Worm (Caenorhabditis elegans) whole organism, L1 larva: ENCODE measurements around the gene srj-40.

Experiments
- C16A3.4 ChIP-seq: fragments of 150-350 bp; optimal IDR thresholded peaks from 2 replicates; lab custom pipeline; 2014; ENCODE audit warnings: missing biosample characterization, missing genetic modification characterization
- F16B12.6 ChIP-seq: fragments of 150-350 bp; optimal IDR thresholded peaks from 2 replicates; lab custom pipeline; 2014; ENCODE audit warnings: missing biosample characterization, missing genetic modification characterization
- aly-2 ChIP-seq: fragments of 150-350 bp; optimal IDR thresholded peaks from 2 replicates; lab custom pipeline; 2014; ENCODE audit warnings: missing biosample characterization, missing genetic modification characterization
- ceh-88 ChIP-seq: fragments of 200-800 bp; sonication (Bioruptor generic); IDR thresholded peaks from 2 replicates; pipeline ENCODE4 v1.3.6; 2022; ENCODE audit warnings: missing genetic modification characterization, missing compliant biosample characterization
- dpl-1 ChIP-seq, 3 experiments: fragments of 150-350 bp in 2 of 3; sonication (generic microtip) in 1 of 3; optimal IDR thresholded peaks; 2 replicates each; lab custom pipeline; 2014 to 2017; ENCODE audit warnings: missing biosample characterization in 3 of 3, missing genetic modification characterization in 3 of 3, missing genetic modification reagents in 3 of 3
- dsc-1 ChIP-seq: sonication (generic microtip); optimal IDR thresholded peaks from 2 replicates; lab custom pipeline; 2016; ENCODE audit warnings: mild to moderate bottlenecking, missing genetic modification characterization, missing compliant biosample characterization
- efl-1 ChIP-seq, 4 experiments: fragments of 150-350 bp; optimal IDR thresholded peaks in 3 of 4; peaks in 1 of 4; 1 replicate in 1 of 4; 2 replicates in 3 of 4; lab custom pipeline; 2014; ENCODE audit warnings: missing biosample characterization in 2 of 4, missing genetic modification characterization in 2 of 4, missing genetic modification reagents in 2 of 4
- egl-27 ChIP-seq, 2 experiments: fragments of 150-350 bp in 1 of 2; sonication (generic microtip); optimal IDR thresholded peaks; 3 replicates each; lab custom pipeline; 2017 to 2018; ENCODE audit warnings: missing biosample characterization in 2 of 2, missing genetic modification characterization in 2 of 2, missing genetic modification reagents in 2 of 2
- fkh-8 ChIP-seq: sonication (generic microtip); optimal IDR thresholded peaks from 2 replicates; lab custom pipeline; 2016; ENCODE audit warnings: mild to moderate bottlenecking, missing genetic modification characterization, missing compliant biosample characterization
- grh-1 ChIP-seq: fragments of 200-800 bp; sonication (Bioruptor generic); IDR thresholded peaks from 2 replicates; pipeline ENCODE4 v1.3.6; 2022; ENCODE audit warnings: missing genetic modification reagents, missing genetic modification characterization, missing compliant biosample characterization
- isw-1 ChIP-seq: fragments of 200-800 bp; sonication (Bioruptor generic); IDR thresholded peaks from 2 replicates; pipeline ENCODE4 v1.3.6; 2022; ENCODE audit warnings: missing genetic modification characterization, missing compliant biosample characterization
- lin-13 ChIP-seq: fragments of 150-350 bp; optimal IDR thresholded peaks from 2 replicates; lab custom pipeline; 2014; ENCODE audit warnings: missing biosample characterization, missing genetic modification reagents, missing genetic modification characterization
- lin-15B ChIP-seq: fragments of 150-350 bp; sonication (generic microtip); optimal IDR thresholded peaks from 3 replicates; lab custom pipeline; 2014; ENCODE audit warnings: missing biosample characterization, missing genetic modification characterization
- lin-35 ChIP-seq, 2 experiments: fragments of 150-350 bp; optimal IDR thresholded peaks; 2 replicates each; lab custom pipeline; 2014; ENCODE audit warnings: missing biosample characterization in 2 of 2, missing genetic modification characterization in 2 of 2, missing genetic modification reagents in 2 of 2
- lsy-2 ChIP-seq, 2 experiments: fragments of 150-350 bp; optimal IDR thresholded peaks; 2 replicates each; lab custom pipeline; 2014; ENCODE audit warnings: missing biosample characterization in 2 of 2, missing genetic modification characterization in 2 of 2
- mab-9 ChIP-seq: fragments of 200-800 bp; sonication (Bioruptor generic); IDR thresholded peaks from 2 replicates; pipeline ENCODE4 v1.3.6; 2022; ENCODE audit warnings: missing genetic modification reagents, missing genetic modification characterization, missing compliant biosample characterization
- nhr-19 ChIP-seq: fragments of 200-800 bp; sonication (Bioruptor generic); conservative IDR thresholded peaks from 2 replicates; pipeline ENCODE4 v1.3.6; 2022; ENCODE audit warnings: missing genetic modification characterization, missing compliant biosample characterization
- nhr-20 ChIP-seq: sonication (generic microtip); optimal IDR thresholded peaks from 2 replicates; lab custom pipeline; 2016; ENCODE audit warnings: mild to moderate bottlenecking, missing genetic modification characterization, missing compliant biosample characterization
- nhr-47 ChIP-seq: sonication (generic microtip); optimal IDR thresholded peaks from 2 replicates; lab custom pipeline; 2016; ENCODE audit warnings: mild to moderate bottlenecking, missing genetic modification characterization, moderate library complexity, missing compliant biosample characterization
- nhr-85 ChIP-seq: sonication (generic microtip); peaks from one replicate; lab custom pipeline; 2016; ENCODE audit warnings: missing genetic modification characterization, inconsistent platforms, missing compliant biosample characterization
- nhr-90 ChIP-seq: sonication (generic microtip); optimal IDR thresholded peaks from 2 replicates; lab custom pipeline; 2016; ENCODE audit warnings: mild to moderate bottlenecking, missing genetic modification characterization, missing compliant biosample characterization; ENCODE audit not compliant: poor library complexity
- rnt-1 ChIP-seq: sonication (generic microtip); optimal IDR thresholded peaks from 2 replicates; lab custom pipeline; 2016; ENCODE audit warnings: mild to moderate bottlenecking, missing genetic modification characterization, moderate library complexity, missing compliant biosample characterization
- swsn-7 ChIP-seq: sonication (generic microtip); optimal IDR thresholded peaks from 2 replicates; lab custom pipeline; 2016; ENCODE audit warnings: missing genetic modification characterization, missing compliant biosample characterization
- tbx-2 ChIP-seq: sonication (generic microtip); optimal IDR thresholded peaks from 2 replicates; lab custom pipeline; 2016; ENCODE audit warnings: missing genetic modification characterization, missing compliant biosample characterization
- unc-86 ChIP-seq: sonication (generic microtip); optimal IDR thresholded peaks from 2 replicates; lab custom pipeline; 2016; ENCODE audit warnings: missing genetic modification characterization, missing compliant biosample characterization
- unc-98 ChIP-seq: fragments of 200-800 bp; sonication (Bioruptor generic); IDR thresholded peaks from 2 replicates; pipeline ENCODE4 v1.3.6; 2022; ENCODE audit warnings: missing genetic modification characterization, missing compliant biosample characterization
- xbp-1 ChIP-seq: sonication (generic microtip); optimal IDR thresholded peaks from 2 replicates; lab custom pipeline; 2016; ENCODE audit warnings: missing genetic modification characterization, missing compliant biosample characterization
- ztf-4 ChIP-seq: fragments of 150-350 bp; optimal IDR thresholded peaks from 2 replicates; lab custom pipeline; 2014; ENCODE audit warnings: missing biosample characterization, missing genetic modification characterization

Gene srj-40

ce11 chrV:4101567-4101966 is at the start of gene srj-40:
TSS of gene srj-40 (plus strand) at chrV:4101867.
- TF ChIP-seq tbx-2 = no peak
- no peak for TF ChIP-seq aly-2 (tag; lab: Kevin White, UChicago)
- no peak for TF ChIP-seq C16A3.4 (tag; lab: Kevin White, UChicago)
- TF ChIP-seq lin-13 (GFP tag; lab: Kevin White, UChicago) = no peak

- no peak for TF ChIP-seq efl-1 (optimal IDR thresholded peaks at IDR 0.05; lab: Kevin White, UChicago)
- TF ChIP-seq efl-1 (GFP tag; optimal IDR thresholded peaks at IDR 0.05 in 1 of 2; lab: Kevin White, UChicago) = peak in 1 of 2 experiments; percentile 62
- TF ChIP-seq ztf-4 (tag; lab: Kevin White, UChicago) = no peak
- TF ChIP-seq egl-27 (tag; optimal IDR thresholded peaks at IDR 0.05; lab: Kevin White, UChicago) = no peak
- TF ChIP-seq rnt-1 = no peak
Measured at ce11 chrV:4055025-4055424, 46.6 kb upstream of the srj-40 start, which contains the start of gene djr-1.2. TSS of gene djr-1.2 (minus strand) at chrV:4055125.

- TF ChIP-seq efl-1 (optimal IDR thresholded peaks at IDR 0.05; lab: Kevin White, UChicago) = no peak
- no peak for TF ChIP-seq efl-1 (GFP tag; optimal IDR thresholded peaks at IDR 0.05 in 1 of 2; lab: Kevin White, UChicago)
- TF ChIP-seq ceh-88 (GFP tag; lab: Robert Waterston, UW) = no peak
- no peak for TF ChIP-seq nhr-20 (tag; lab: Kevin White, UChicago)
- no peak for TF ChIP-seq nhr-90 (tag; lab: Kevin White, UChicago)
- TF ChIP-seq lin-15B (tag; lab: Kevin White, UChicago) = no peak
- TF ChIP-seq, all 84 proteins: peak for 0
Measured at ce11 chrV:4056203-4056602, 45.5 kb upstream of the srj-40 start.

DNA sequence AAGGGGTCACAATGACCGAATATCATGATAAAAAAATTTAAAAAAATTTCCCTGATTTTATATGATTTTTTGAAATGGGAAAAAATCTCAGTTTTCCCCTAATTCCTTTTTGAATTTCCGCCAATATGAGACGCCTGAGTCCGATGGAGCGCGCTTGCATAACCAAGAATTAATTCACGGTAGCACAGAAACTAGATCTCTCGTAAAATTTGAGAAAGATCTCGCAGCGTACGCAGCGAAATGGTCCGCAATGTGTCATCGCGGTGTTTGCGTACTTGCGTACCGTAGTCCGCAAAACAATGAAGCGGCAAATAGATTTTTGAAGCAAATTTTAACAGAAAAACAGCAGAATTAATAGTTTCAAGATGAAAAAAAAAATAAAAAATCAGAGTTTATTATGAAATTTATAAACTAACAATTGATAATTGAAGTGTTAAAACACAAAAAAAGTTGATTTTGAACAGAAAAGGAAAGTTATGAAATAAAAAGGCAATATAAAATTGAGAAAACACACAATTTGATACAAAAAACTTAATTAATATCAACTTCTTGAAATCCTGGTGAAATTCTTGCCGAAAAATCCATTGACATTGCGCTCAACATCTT is 38.0 kb upstream of the srj-40 start:
- TF ChIP-seq unc-98 (GFP tag; lab: Robert Waterston, UW) (peak; percentile 89), nhr-20 (tag; lab: Kevin White, UChicago) (peak; percentile 48), efl-1 (optimal IDR thresholded peaks at IDR 0.05; lab: Kevin White, UChicago) (peak; percentile 62 to 75), efl-1 (GFP tag; optimal IDR thresholded peaks at IDR 0.05 in 1 of 2; lab: Kevin White, UChicago) (peak; percentile 69 to 96), swsn-7 (peak; percentile 37), lsy-2 (tag; optimal IDR thresholded peaks at IDR 0.05; lab: Kevin White, UChicago) (peak; percentile 81 to 93), isw-1 (GFP tag; lab: Robert Waterston, UW) (peak; percentile 88), rnt-1 (peak; percentile 58), unc-86 (peak; percentile 34), F16B12.6 (tag; lab: Kevin White, UChicago) (peak; percentile 49), fkh-8 (tag; lab: Kevin White, UChicago) (peak; percentile 19), dsc-1 (peak; percentile 38), ceh-88 (GFP tag; lab: Robert Waterston, UW) (peak; percentile 84), mab-9 (peak; percentile 84), grh-1 (GFP tag; lab: Robert Waterston, UW) (peak; percentile 86), lin-35 (GFP tag; optimal IDR thresholded peaks at IDR 0.05; lab: Kevin White, UChicago) (peak; percentile 48 to 70), dpl-1 (GFP tag; optimal IDR thresholded peaks at IDR 0.05; lab: Kevin White, UChicago) (peak; percentile 42 to 67 (median 48)), nhr-19 (peak; percentile 93), nhr-85 (tag; lab: Kevin White, UChicago) (peak; percentile 65), nhr-47 (tag; lab: Kevin White, UChicago) (peak; percentile 73), xbp-1 (tag; lab: Kevin White, UChicago) (peak; percentile 45)
- TF ChIP-seq, all 84 proteins: peak for 20; not testable (repeated sequence) for 64

- TF ChIP-seq lsy-2 (tag; optimal IDR thresholded peaks at IDR 0.05; lab: Kevin White, UChicago) = peak in 1 of 2 experiments; percentile 13
Measured at ce11 chrV:4066143-4066542, 35.5 kb upstream of the srj-40 start.

ce11 chrV:4067876-4068275 is 33.8 kb upstream of the srj-40 start:
- peak in 1 of 2 experiments; percentile 68 for TF ChIP-seq efl-1 (optimal IDR thresholded peaks at IDR 0.05; lab: Kevin White, UChicago)
- peak; percentile 57 to 95 for TF ChIP-seq efl-1 (GFP tag; optimal IDR thresholded peaks at IDR 0.05 in 1 of 2; lab: Kevin White, UChicago)
- TF ChIP-seq dpl-1 (GFP tag; optimal IDR thresholded peaks at IDR 0.05; lab: Kevin White, UChicago) = peak in 1 of 3 experiments; percentile 36
- TF ChIP-seq, all 84 proteins: peak for 2; not testable (repeated sequence) for 82
